Fruit fly (Drosophila melanogaster) whole organism, embryonic: Measurements from ENCODE around the gene CG5793.

Experiments
- Awh ChIP-seq: fragments of 200-800 bp; sonication (Bioruptor generic); IDR thresholded peaks from 2 replicates; pipeline ENCODE4, ENCODE4 v1.3.6; 2022; ENCODE audit warnings: missing biosample characterization, missing genetic modification characterization
- CG11504 ChIP-seq: fragments of 200-800 bp; sonication (Bioruptor generic); optimal IDR thresholded peaks from 3 replicates; lab custom pipeline; 2019; ENCODE audit warnings: missing biosample characterization, mild to moderate bottlenecking, missing genetic modification characterization, moderate library complexity
- CG15269 ChIP-seq: fragments of 200-800 bp; sonication (Bioruptor generic); optimal IDR thresholded peaks from 2 replicates; lab custom pipeline; 2018; ENCODE audit warnings: missing biosample characterization, mild to moderate bottlenecking, missing genetic modification characterization, moderate library complexity
- CG1602 ChIP-seq: fragments of 200-800 bp; sonication (Bioruptor generic); optimal IDR thresholded peaks from 3 replicates; lab custom pipeline; 2016; ENCODE audit warnings: missing biosample characterization, missing genetic modification characterization
- CG17385 ChIP-seq: fragments of 200-800 bp; sonication (Bioruptor generic); optimal IDR thresholded peaks from 3 replicates; lab custom pipeline; 2018; ENCODE audit warnings: missing biosample characterization, mild to moderate bottlenecking, missing genetic modification characterization
- CG18619 ChIP-seq: fragments of 200-800 bp; sonication (Bioruptor generic); optimal IDR thresholded peaks from 3 replicates; lab custom pipeline; 2017; ENCODE audit warnings: missing biosample characterization, mild to moderate bottlenecking, missing genetic modification characterization
- CG2875 ChIP-seq: fragments of 200-800 bp; sonication (Bioruptor generic); optimal IDR thresholded peaks from 2 replicates; lab custom pipeline; 2017; ENCODE audit warnings: missing biosample characterization, mild to moderate bottlenecking, missing genetic modification characterization, missing genetic modification reagents
- CG32772 ChIP-seq: fragments of 200-800 bp; sonication (Bioruptor generic); IDR thresholded peaks from 2 replicates; pipeline ENCODE4 v1.3.6; 2022; ENCODE audit warnings: missing biosample characterization, missing genetic modification characterization
- CG3281 ChIP-seq: fragments of 200-800 bp; sonication (Bioruptor generic); optimal IDR thresholded peaks from 3 replicates; lab custom pipeline; 2017; ENCODE audit warnings: missing biosample characterization, mild to moderate bottlenecking, missing genetic modification characterization
- CG34422 ChIP-seq: fragments of 200-800 bp; sonication (Bioruptor generic); IDR thresholded peaks from 3 replicates; pipeline ENCODE4 v1.3.6; 2022; ENCODE audit warnings: missing biosample characterization, missing genetic modification characterization
- D19B ChIP-seq: fragments of 200-800 bp; sonication (Bioruptor generic); optimal IDR thresholded peaks from 2 replicates; lab custom pipeline; 2017; ENCODE audit warnings: missing biosample characterization, mild to moderate bottlenecking, missing genetic modification characterization
- Dll ChIP-seq: fragments of 200-800 bp; sonication (Bioruptor generic); IDR thresholded peaks from 4 replicates; pipeline ENCODE4 v1.3.6; 2022; ENCODE audit warnings: missing biosample characterization, missing genetic modification characterization; ENCODE audit not compliant: partially characterized antibody
- Dp ChIP-seq: fragments of 200-800 bp; sonication (Bioruptor generic); optimal IDR thresholded peaks from 2 replicates; lab custom pipeline; 2018; ENCODE audit warnings: missing biosample characterization, mild to moderate bottlenecking, missing genetic modification characterization, moderate library complexity
- Gsc ChIP-seq: fragments of 200-800 bp; sonication (Bioruptor generic); IDR thresholded peaks from 2 replicates; pipeline ENCODE4 v1.3.6; 2022; ENCODE audit warnings: missing biosample characterization, missing genetic modification characterization
- Hr3 ChIP-seq: fragments of 200-800 bp; sonication (Bioruptor generic); optimal IDR thresholded peaks from 3 replicates; lab custom pipeline; 2016; ENCODE audit warnings: missing biosample characterization, missing genetic modification characterization
- Jarid2 ChIP-seq: fragments of 200-800 bp; sonication (Bioruptor generic); optimal IDR thresholded peaks from 3 replicates; lab custom pipeline; 2017; ENCODE audit warnings: mild to moderate bottlenecking, missing biosample characterization, missing genetic modification reagents, missing genetic modification characterization
- Med ChIP-seq: fragments of 200-800 bp; sonication (Bioruptor generic); peaks from one replicate; lab custom pipeline; 2016; ENCODE audit warnings: missing biosample characterization, missing genetic modification characterization, mild to moderate bottlenecking, inconsistent platforms, moderate library complexity
- NK7.1 ChIP-seq: fragments of 200-800 bp; sonication (Bioruptor generic); optimal IDR thresholded peaks from 3 replicates; lab custom pipeline; 2016; ENCODE audit warnings: missing biosample characterization, missing genetic modification characterization
- Opbp ChIP-seq: fragments of 200-800 bp; sonication (Bioruptor generic); IDR thresholded peaks from 3 replicates; pipeline ENCODE4 v1.3.6; 2022; ENCODE audit warnings: missing biosample characterization, missing genetic modification characterization; ENCODE audit not compliant: partially characterized antibody
- PHDP ChIP-seq: fragments of 200-800 bp; sonication (Bioruptor generic); optimal IDR thresholded peaks from 3 replicates; lab custom pipeline; 2018; ENCODE audit warnings: missing biosample characterization, mild to moderate bottlenecking, missing genetic modification characterization, moderate library complexity
- Scr ChIP-seq: fragments of 200-800 bp; sonication (Bioruptor generic); IDR thresholded peaks from 2 replicates; pipeline ENCODE4 v1.3.6; 2022; ENCODE audit warnings: missing biosample characterization, missing genetic modification characterization; ENCODE audit not compliant: partially characterized antibody
- Stat92E ChIP-seq, 3 experiments: fragments of >200 bp in 2 of 3; fragments of 200-800 bp in 1 of 3; sonication (Bioruptor generic) in 1 of 3; optimal IDR thresholded peaks; 2 replicates each; lab custom pipeline; 2017 to 2019; ENCODE audit warnings: missing biosample characterization in 3 of 3, missing genetic modification characterization in 3 of 3, mild to moderate bottlenecking in 1 of 3, moderate library complexity in 1 of 3
- ato ChIP-seq: fragments of 200-800 bp; sonication (Bioruptor generic); IDR thresholded peaks from 2 replicates; pipeline ENCODE4 v1.3.6; 2022; ENCODE audit warnings: missing biosample characterization, missing genetic modification characterization; ENCODE audit not compliant: partially characterized antibody
- ci ChIP-seq: fragments of 200-800 bp; sonication (Bioruptor generic); IDR thresholded peaks from 3 replicates; pipeline ENCODE4 v1.3.6; 2022; ENCODE audit warnings: missing biosample characterization, missing genetic modification characterization
- corto ChIP-seq: fragments of 200-800 bp; sonication (Bioruptor generic); optimal IDR thresholded peaks from 2 replicates; lab custom pipeline; 2016; ENCODE audit warnings: missing biosample characterization, mild to moderate bottlenecking, missing genetic modification characterization, moderate library complexity
- crp ChIP-seq, 2 experiments: fragments of 200-800 bp; sonication (Bioruptor generic); optimal IDR thresholded peaks; 2 replicates in 1 of 2; 3 replicates in 1 of 2; lab custom pipeline; 2017; ENCODE audit warnings: missing biosample characterization in 2 of 2, missing genetic modification characterization in 2 of 2, mild to moderate bottlenecking in 1 of 2, moderate library complexity in 1 of 2
- da ChIP-seq: fragments of 200-800 bp; sonication (Bioruptor generic); optimal IDR thresholded peaks from 2 replicates; lab custom pipeline; 2016; ENCODE audit warnings: missing biosample characterization, missing genetic modification characterization
- dmrt11E ChIP-seq: fragments of 200-800 bp; sonication (Bioruptor generic); optimal IDR thresholded peaks from 3 replicates; lab custom pipeline; 2018; ENCODE audit warnings: missing biosample characterization, mild to moderate bottlenecking, missing genetic modification characterization, moderate library complexity
- esg ChIP-seq: fragments of 200-800 bp; sonication (Bioruptor generic); conservative IDR thresholded peaks from 2 replicates; pipeline ENCODE4 v1.3.6; 2022; ENCODE audit warnings: missing biosample characterization, missing genetic modification characterization
- eve ChIP-seq, 2 experiments: fragments of >200 bp; optimal IDR thresholded peaks; 2 replicates each; lab custom pipeline; 2017; ENCODE audit warnings: missing biosample characterization in 2 of 2, missing genetic modification characterization in 2 of 2
- exex ChIP-seq: fragments of 200-800 bp; sonication (Bioruptor generic); optimal IDR thresholded peaks from 4 replicates; lab custom pipeline; 2018; ENCODE audit warnings: missing biosample characterization, mild to moderate bottlenecking, missing genetic modification characterization, moderate library complexity
- ham ChIP-seq: fragments of 200-800 bp; sonication (Bioruptor generic); IDR thresholded peaks from 2 replicates; pipeline ENCODE4 v1.3.6; 2022; ENCODE audit warnings: missing biosample characterization, missing genetic modification characterization
- ind ChIP-seq: fragments of 200-800 bp; sonication (Bioruptor generic); optimal IDR thresholded peaks from 3 replicates; lab custom pipeline; 2016; ENCODE audit warnings: missing biosample characterization, missing genetic modification characterization
- lab ChIP-seq: fragments of 200-800 bp; sonication (Bioruptor generic); optimal IDR thresholded peaks from 3 replicates; lab custom pipeline; 2017; ENCODE audit warnings: missing biosample characterization, missing genetic modification characterization, mild to moderate bottlenecking, moderate library complexity, missing genetic modification reagents
- lbe ChIP-seq: fragments of 200-800 bp; sonication (Bioruptor generic); optimal IDR thresholded peaks from 2 replicates; lab custom pipeline; 2016; ENCODE audit warnings: missing biosample characterization, mild to moderate bottlenecking, missing genetic modification characterization
- onecut ChIP-seq: fragments of 200-800 bp; sonication (Bioruptor generic); IDR thresholded peaks from 2 replicates; pipeline ENCODE4 v1.3.6; 2022; ENCODE audit warnings: missing biosample characterization, missing genetic modification characterization
- pb ChIP-seq: fragments of 200-800 bp; sonication (Bioruptor generic); optimal IDR thresholded peaks from 3 replicates; lab custom pipeline; 2016; ENCODE audit warnings: missing biosample characterization, missing genetic modification characterization
- pita ChIP-seq: fragments of 200-800 bp; sonication (Bioruptor generic); optimal IDR thresholded peaks from 2 replicates; lab custom pipeline; 2017; ENCODE audit warnings: missing biosample characterization, mild to moderate bottlenecking, missing genetic modification characterization
- repo ChIP-seq: fragments of 200-800 bp; sonication (Bioruptor generic); optimal IDR thresholded peaks from 2 replicates; lab custom pipeline; 2016; ENCODE audit warnings: missing biosample characterization, missing genetic modification characterization
- scrt ChIP-seq: fragments of 200-800 bp; sonication (Bioruptor generic); optimal IDR thresholded peaks from 2 replicates; lab custom pipeline; 2018; ENCODE audit warnings: missing biosample characterization, mild to moderate bottlenecking, missing genetic modification characterization, moderate library complexity
- sd ChIP-seq: fragments of 200-800 bp; sonication (Bioruptor generic); optimal IDR thresholded peaks from 3 replicates; lab custom pipeline; 2018; ENCODE audit warnings: missing biosample characterization, mild to moderate bottlenecking, missing genetic modification characterization, moderate library complexity
- sob ChIP-seq: fragments of 200-800 bp; sonication (Bioruptor generic); IDR thresholded peaks from 2 replicates; pipeline ENCODE4 v1.3.6; 2022; ENCODE audit warnings: missing biosample characterization, missing genetic modification characterization
- sqz ChIP-seq: fragments of 200-800 bp; sonication (Bioruptor generic); optimal IDR thresholded peaks from 3 replicates; lab custom pipeline; 2018; ENCODE audit warnings: missing biosample characterization, mild to moderate bottlenecking, missing genetic modification characterization
- stc ChIP-seq: fragments of 200-800 bp; sonication (Bioruptor generic); IDR thresholded peaks from 2 replicates; pipeline ENCODE4 v1.3.6; 2022; ENCODE audit warnings: missing biosample characterization, missing genetic modification characterization
- tna ChIP-seq: fragments of 200-800 bp; sonication (Bioruptor generic); IDR thresholded peaks from 2 replicates; pipeline ENCODE4 v1.3.6; 2022; ENCODE audit warnings: missing biosample characterization, missing genetic modification characterization; ENCODE audit not compliant: partially characterized antibody
- twi ChIP-seq: fragments of 200-800 bp; optimal IDR thresholded peaks from 2 replicates; lab custom pipeline; 2019; ENCODE audit warnings: missing biosample characterization, mild to moderate bottlenecking, missing genetic modification characterization, moderate library complexity
- tx ChIP-seq: fragments of 200-800 bp; sonication (Bioruptor generic); optimal IDR thresholded peaks from 2 replicates; lab custom pipeline; 2016; ENCODE audit warnings: missing biosample characterization, missing genetic modification characterization

The CG5793 gene

DNA sequence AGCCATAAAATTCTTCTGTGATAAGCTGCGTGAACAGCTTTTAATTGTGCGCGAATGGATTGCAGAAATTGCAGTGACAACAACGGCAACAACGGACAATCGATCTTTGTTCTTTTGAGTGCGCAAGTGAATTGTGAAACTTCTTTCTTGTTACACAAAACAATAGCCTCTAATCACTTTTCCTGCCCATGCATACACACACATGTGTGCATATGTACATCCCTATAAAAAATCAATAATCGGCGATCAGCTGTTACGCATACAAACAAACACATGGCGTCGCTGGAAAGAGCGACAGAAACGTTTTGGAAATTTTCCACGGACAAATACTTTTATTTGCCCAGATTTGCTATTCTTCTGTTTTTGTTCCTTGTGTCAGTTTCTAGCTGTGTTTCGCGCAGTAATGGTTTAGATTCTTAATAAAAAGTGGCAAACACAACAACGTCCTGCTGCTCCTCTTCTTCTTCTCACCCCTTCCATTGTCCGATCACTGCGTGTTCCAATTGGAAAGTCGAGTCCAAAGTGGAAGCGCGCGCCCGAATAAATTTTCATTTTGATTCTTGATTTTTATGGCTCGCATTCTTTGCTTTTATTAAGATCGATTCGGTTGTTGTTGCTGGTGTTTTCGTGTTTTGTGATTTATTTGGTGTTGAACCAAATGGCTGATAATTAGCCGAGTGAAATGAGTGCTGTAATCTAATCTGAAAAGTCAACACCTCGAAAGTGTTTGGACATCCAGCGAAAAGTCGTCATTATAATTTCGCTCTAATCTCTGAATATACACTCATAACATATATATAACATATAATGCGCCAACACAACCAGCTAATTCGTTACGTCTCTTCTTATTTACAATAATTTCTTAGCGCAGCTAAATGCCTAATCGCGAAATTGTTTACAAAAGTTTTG, 29.5 kb downstream of the CG5793 start (continued):
- TF ChIP-seq Opbp (GFP tag; lab: Robert Waterston, UW): no peak
- TF ChIP-seq NK7.1 (GFP tag; lab: Kevin White, UChicago): no peak
- TF ChIP-seq crp (GFP tag; optimal IDR thresholded peaks at IDR 0.05; lab: Kevin White, UChicago): peak in 1 of 2 experiments; percentile 73
- TF ChIP-seq lab: peak; percentile 60
- TF ChIP-seq ci (GFP tag; lab: Robert Waterston, UW): 0 out of 3 replicates have a peak, but pooled peaks have one; percentile 5
- TF ChIP-seq corto: peak; percentile 2
- no peak for TF ChIP-seq CG11504 (tag; lab: Kevin White, UChicago)
- peak; percentile 83 for TF ChIP-seq CG17385 (GFP tag; lab: Kevin White, UChicago)
- no peak for TF ChIP-seq CG18619 (GFP tag; lab: Kevin White, UChicago)
- peak in 1 of 2 experiments; percentile 61 for TF ChIP-seq eve (GFP tag; optimal IDR thresholded peaks at IDR 0.05; lab: Kevin White, UChicago)
- TF ChIP-seq Jarid2: peak; percentile 8
- TF ChIP-seq dmrt11E: no peak
- TF ChIP-seq CG15269: no peak
- peak; percentile 84 for TF ChIP-seq exex (tag; lab: Kevin White, UChicago)
- TF ChIP-seq CG2875 (GFP tag; lab: Kevin White, UChicago): peak; percentile 46
- TF ChIP-seq lbe (GFP tag; lab: Kevin White, UChicago): no peak
- TF ChIP-seq scrt (GFP tag; lab: Kevin White, UChicago): peak; percentile 2
- TF ChIP-seq pita (GFP tag; lab: Kevin White, UChicago): no peak
- no peak for TF ChIP-seq ato (GFP tag; lab: Robert Waterston, UW)
- 0 out of 2 replicates have a peak, but pooled peaks have one; percentile 9 for TF ChIP-seq stc
- no peak for TF ChIP-seq CG32772 (GFP tag; lab: Robert Waterston, UW)
- no peak for TF ChIP-seq esg (GFP tag; lab: Robert Waterston, UW)
- TF ChIP-seq CG3281 (GFP tag; lab: Kevin White, UChicago): peak; percentile 10
- TF ChIP-seq da (GFP tag; lab: Kevin White, UChicago): no peak
- TF ChIP-seq ind (GFP tag; lab: Kevin White, UChicago): no peak
- TF ChIP-seq Dp: no peak
- peak; percentile 54 for TF ChIP-seq Med (GFP tag; lab: Kevin White, UChicago)
- TF ChIP-seq Dll (GFP tag; lab: Robert Waterston, UW): 0 out of 4 replicates have a peak, but pooled peaks have one; percentile 6
- no peak for TF ChIP-seq ham (GFP tag; lab: Robert Waterston, UW)
- TF ChIP-seq D19B (GFP tag; lab: Kevin White, UChicago): no peak
- peak; percentile 98 for TF ChIP-seq onecut (GFP tag; lab: Robert Waterston, UW)
- 0 out of 3 replicates have a peak, but pooled peaks have one; percentile 18 for TF ChIP-seq CG34422 (GFP tag; lab: Robert Waterston, UW)
- TF ChIP-seq pb (GFP tag; lab: Kevin White, UChicago): no peak
- no peak for TF ChIP-seq Awh
- TF ChIP-seq CG1602 (GFP tag; lab: Kevin White, UChicago): no peak
- no peak for TF ChIP-seq Gsc (GFP tag; lab: Robert Waterston, UW)
- TF ChIP-seq tna (GFP tag; lab: Robert Waterston, UW): no peak; the same call in 1 of the 2 replicates
- peak; percentile 37 for TF ChIP-seq sqz (GFP tag; lab: Kevin White, UChicago)
- TF ChIP-seq twi (tag; lab: Kevin White, UChicago): peak; percentile 57
- 0 out of 2 replicates have a peak, but pooled peaks have one; percentile 16 for TF ChIP-seq sob (GFP tag; lab: Robert Waterston, UW)
- TF ChIP-seq Scr (GFP tag; lab: Robert Waterston, UW): no peak
- TF ChIP-seq PHDP: no peak
- TF ChIP-seq Hr3 (GFP tag; lab: Kevin White, UChicago): no peak
- TF ChIP-seq sd: peak; percentile 84
- TF ChIP-seq Stat92E (GFP tag; optimal IDR thresholded peaks at IDR 0.05; lab: Kevin White, UChicago): no peak
- no peak for TF ChIP-seq tx (GFP tag; lab: Kevin White, UChicago)
- TF ChIP-seq repo (GFP tag; lab: Kevin White, UChicago): no peak
